Fruit fly (Drosophila melanogaster) whole organism, embryonic: Measurements from ENCODE around the gene CG6574.

Experiments
- Atf6 ChIP-seq: fragments of 200-800 bp; sonication (Bioruptor generic); IDR thresholded peaks from 2 replicates; pipeline ENCODE4 v1.3.6; 2022; ENCODE audit warnings: missing biosample characterization, missing genetic modification characterization
- Bgb ChIP-seq: fragments of 200-800 bp; sonication (Bioruptor generic); IDR thresholded peaks from 2 replicates; pipeline ENCODE4 v1.3.6; 2022; ENCODE audit warnings: missing biosample characterization, missing genetic modification characterization; ENCODE audit not compliant: partially characterized antibody
- CG10267 ChIP-seq: fragments of 200-800 bp; sonication (Bioruptor generic); optimal IDR thresholded peaks from 2 replicates; lab custom pipeline; 2018; ENCODE audit warnings: missing biosample characterization, mild to moderate bottlenecking, missing genetic modification characterization, moderate library complexity
- CG10959 ChIP-seq: fragments of 200-800 bp; sonication (Bioruptor generic); IDR thresholded peaks from 2 replicates; pipeline ENCODE4 v1.3.6; 2022; ENCODE audit warnings: missing biosample characterization, missing genetic modification characterization
- CG14710 ChIP-seq: fragments of 200-800 bp; sonication (Bioruptor generic); optimal IDR thresholded peaks from 3 replicates; lab custom pipeline; 2019; ENCODE audit warnings: missing biosample characterization, mild to moderate bottlenecking, missing genetic modification characterization, moderate library complexity
- CG15011 ChIP-seq: fragments of 200-800 bp; sonication (Bioruptor generic); optimal IDR thresholded peaks from 3 replicates; lab custom pipeline; 2018; ENCODE audit warnings: missing biosample characterization, mild to moderate bottlenecking, missing genetic modification characterization
- CG1603 ChIP-seq: fragments of 200-800 bp; sonication (Bioruptor generic); optimal IDR thresholded peaks from 2 replicates; lab custom pipeline; 2019; ENCODE audit warnings: missing biosample characterization, mild to moderate bottlenecking, missing genetic modification characterization, moderate library complexity
- CG16815 ChIP-seq: fragments of 200-800 bp; sonication (Bioruptor generic); optimal IDR thresholded peaks from 3 replicates; lab custom pipeline; 2017; ENCODE audit warnings: missing biosample characterization, mild to moderate bottlenecking, missing genetic modification characterization
- CG17829 ChIP-seq: fragments of 200-800 bp; optimal IDR thresholded peaks from 2 replicates; lab custom pipeline; 2019; ENCODE audit warnings: missing biosample characterization, mild to moderate bottlenecking, missing genetic modification characterization, moderate library complexity
- CG2678 ChIP-seq: fragments of 200-800 bp; sonication (Bioruptor generic); optimal IDR thresholded peaks from 3 replicates; lab custom pipeline; 2019; ENCODE audit warnings: missing biosample characterization, mild to moderate bottlenecking, missing genetic modification characterization, moderate library complexity
- CG31441 ChIP-seq: fragments of 200-800 bp; sonication (Bioruptor generic); IDR thresholded peaks from 2 replicates; pipeline ENCODE4 v1.3.6; 2022; ENCODE audit warnings: missing biosample characterization, missing genetic modification characterization
- CG32772 ChIP-seq: fragments of 200-800 bp; sonication (Bioruptor generic); IDR thresholded peaks from 2 replicates; pipeline ENCODE4 v1.3.6; 2022; ENCODE audit warnings: missing biosample characterization, missing genetic modification characterization
- CG34376 ChIP-seq: fragments of 200-800 bp; sonication (Bioruptor generic); optimal IDR thresholded peaks from 2 replicates; lab custom pipeline; 2018; ENCODE audit warnings: missing biosample characterization, mild to moderate bottlenecking, missing genetic modification characterization
- CG3995 ChIP-seq: fragments of 200-800 bp; sonication (Bioruptor generic); optimal IDR thresholded peaks from 3 replicates; lab custom pipeline; 2016; ENCODE audit warnings: missing biosample characterization, missing genetic modification characterization
- CG43689 ChIP-seq: fragments of 200-800 bp; sonication (Bioruptor generic); IDR thresholded peaks from 2 replicates; pipeline ENCODE4 v1.3.6; 2022; ENCODE audit warnings: missing biosample characterization, missing genetic modification characterization
- CG7987 ChIP-seq: fragments of 200-800 bp; sonication (Bioruptor generic); optimal IDR thresholded peaks from 2 replicates; lab custom pipeline; 2018; ENCODE audit warnings: missing biosample characterization, mild to moderate bottlenecking, missing genetic modification characterization, moderate library complexity
- CG8290 ChIP-seq, 3 experiments: fragments of 200-800 bp; sonication (Bioruptor generic); optimal IDR thresholded peaks; 2 replicates each; lab custom pipeline; 2016 to 2019; ENCODE audit warnings: missing biosample characterization in 3 of 3, missing genetic modification characterization in 3 of 3, mild to moderate bottlenecking in 2 of 3, moderate library complexity in 1 of 3
- CG9797 ChIP-seq: fragments of 200-800 bp; sonication (Bioruptor generic); optimal IDR thresholded peaks from 3 replicates; lab custom pipeline; 2018; ENCODE audit warnings: missing biosample characterization, mild to moderate bottlenecking, missing genetic modification characterization
- CTCF ChIP-seq: fragments of 200-800 bp; sonication (Bioruptor generic); optimal IDR thresholded peaks from 2 replicates; lab custom pipeline; 2017; ENCODE audit warnings: missing biosample characterization, mild to moderate bottlenecking, missing genetic modification characterization, moderate library complexity
- CoRest ChIP-seq: fragments of 200-800 bp; sonication (Bioruptor generic); optimal IDR thresholded peaks from 3 replicates; lab custom pipeline; 2018; ENCODE audit warnings: missing biosample characterization, mild to moderate bottlenecking, missing genetic modification characterization, moderate library complexity
- Dll ChIP-seq: fragments of 200-800 bp; sonication (Bioruptor generic); IDR thresholded peaks from 4 replicates; pipeline ENCODE4 v1.3.6; 2022; ENCODE audit warnings: missing biosample characterization, missing genetic modification characterization; ENCODE audit not compliant: partially characterized antibody
- E2f2 ChIP-seq: fragments of 200-800 bp; sonication (Bioruptor generic); IDR thresholded peaks from 2 replicates; pipeline ENCODE4 v1.3.6; 2022; ENCODE audit warnings: missing biosample characterization, missing genetic modification characterization
- Ets97D ChIP-seq: fragments of 200-800 bp; sonication (Bioruptor generic); optimal IDR thresholded peaks from 3 replicates; lab custom pipeline; 2016; ENCODE audit warnings: missing biosample characterization, missing genetic modification characterization
- Hmr ChIP-seq: fragments of 200-800 bp; sonication (Bioruptor generic); optimal IDR thresholded peaks from 3 replicates; lab custom pipeline; 2017; ENCODE audit warnings: mild to moderate bottlenecking, missing biosample characterization, missing genetic modification reagents, missing genetic modification characterization
- Med ChIP-seq: fragments of 200-800 bp; sonication (Bioruptor generic); peaks from one replicate; lab custom pipeline; 2016; ENCODE audit warnings: missing biosample characterization, missing genetic modification characterization, mild to moderate bottlenecking, inconsistent platforms, moderate library complexity
- Nf-YB ChIP-seq: fragments of 200-800 bp; sonication (Bioruptor generic); optimal IDR thresholded peaks from 3 replicates; lab custom pipeline; 2019; ENCODE audit warnings: missing biosample characterization, mild to moderate bottlenecking, missing genetic modification characterization, moderate library complexity
- Nf-YC ChIP-seq: fragments of 200-800 bp; optimal IDR thresholded peaks from 3 replicates; lab custom pipeline; 2019; ENCODE audit warnings: missing biosample characterization, mild to moderate bottlenecking, missing genetic modification characterization, moderate library complexity
- Opbp ChIP-seq: fragments of 200-800 bp; sonication (Bioruptor generic); IDR thresholded peaks from 3 replicates; pipeline ENCODE4 v1.3.6; 2022; ENCODE audit warnings: missing biosample characterization, missing genetic modification characterization; ENCODE audit not compliant: partially characterized antibody
- Scr ChIP-seq: fragments of 200-800 bp; sonication (Bioruptor generic); IDR thresholded peaks from 2 replicates; pipeline ENCODE4 v1.3.6; 2022; ENCODE audit warnings: missing biosample characterization, missing genetic modification characterization; ENCODE audit not compliant: partially characterized antibody
- Sry-δ ChIP-seq: fragments of 200-800 bp; sonication (Bioruptor generic); optimal IDR thresholded peaks from 2 replicates; lab custom pipeline; 2016; ENCODE audit warnings: missing biosample characterization, missing genetic modification characterization
- al ChIP-seq: fragments of 200-800 bp; sonication (Bioruptor generic); IDR thresholded peaks from 2 replicates; pipeline ENCODE4 v1.3.6; 2022; ENCODE audit warnings: missing biosample characterization, missing genetic modification characterization
- chinmo ChIP-seq: fragments of 200-800 bp; sonication (Bioruptor generic); IDR thresholded peaks from 4 replicates; pipeline ENCODE4 v1.3.6; 2022; ENCODE audit warnings: missing biosample characterization, missing genetic modification characterization; ENCODE audit not compliant: partially characterized antibody
- chm ChIP-seq: fragments of 200-800 bp; sonication (Bioruptor generic); IDR thresholded peaks from 2 replicates; pipeline ENCODE4 v1.3.6; 2022; ENCODE audit warnings: missing biosample characterization, missing genetic modification characterization
- crol ChIP-seq: fragments of 200-800 bp; sonication (Bioruptor generic); IDR thresholded peaks from 2 replicates; pipeline ENCODE4 v1.3.6; 2022; ENCODE audit warnings: missing biosample characterization, missing genetic modification characterization
- fd64A ChIP-seq: fragments of 200-800 bp; sonication (Bioruptor generic); optimal IDR thresholded peaks from 3 replicates; lab custom pipeline; 2018; ENCODE audit warnings: missing biosample characterization, mild to moderate bottlenecking, missing genetic modification characterization
- gem ChIP-seq: fragments of 200-800 bp; sonication (Bioruptor generic); optimal IDR thresholded peaks from 2 replicates; lab custom pipeline; 2019; ENCODE audit warnings: missing biosample characterization, mild to moderate bottlenecking, missing genetic modification characterization, moderate library complexity
- grn ChIP-seq: fragments of 200-800 bp; sonication (Bioruptor generic); optimal IDR thresholded peaks from 3 replicates; lab custom pipeline; 2017; ENCODE audit warnings: missing biosample characterization, missing genetic modification characterization
- insv ChIP-seq, 2 experiments: fragments of 200-800 bp; sonication (Bioruptor generic); optimal IDR thresholded peaks; 3 replicates each; lab custom pipeline; 2016 to 2018; ENCODE audit warnings: missing biosample characterization in 2 of 2, missing genetic modification characterization in 2 of 2
- jing ChIP-seq: fragments of 200-800 bp; sonication (Bioruptor generic); optimal IDR thresholded peaks from 2 replicates; lab custom pipeline; 2018; ENCODE audit warnings: missing biosample characterization, mild to moderate bottlenecking, missing genetic modification characterization
- onecut ChIP-seq: fragments of 200-800 bp; sonication (Bioruptor generic); IDR thresholded peaks from 2 replicates; pipeline ENCODE4 v1.3.6; 2022; ENCODE audit warnings: missing biosample characterization, missing genetic modification characterization
- phol ChIP-seq: fragments of 200-800 bp; sonication (Bioruptor generic); optimal IDR thresholded peaks from 3 replicates; lab custom pipeline; 2018; ENCODE audit warnings: missing biosample characterization, mild to moderate bottlenecking, missing genetic modification characterization, moderate library complexity
- pros ChIP-seq: fragments of 200-800 bp; sonication (Bioruptor generic); optimal IDR thresholded peaks from 3 replicates; lab custom pipeline; 2019; ENCODE audit warnings: missing biosample characterization, mild to moderate bottlenecking, missing genetic modification characterization, moderate library complexity
- psq ChIP-seq: fragments of 200-800 bp; sonication (Bioruptor generic); optimal IDR thresholded peaks from 2 replicates; lab custom pipeline; 2017; ENCODE audit warnings: missing biosample characterization, missing genetic modification characterization
- sens ChIP-seq: fragments of 200-800 bp; sonication (Bioruptor generic); peaks from one replicate; lab custom pipeline; 2016; ENCODE audit warnings: missing biosample characterization, missing genetic modification characterization
- sim ChIP-seq: fragments of 200-800 bp; sonication (Bioruptor generic); IDR thresholded peaks from 2 replicates; pipeline ENCODE4 v1.3.6; 2022; ENCODE audit warnings: missing biosample characterization, missing genetic modification characterization
- stwl ChIP-seq: fragments of 200-800 bp; sonication (Bioruptor generic); optimal IDR thresholded peaks from 3 replicates; lab custom pipeline; 2018; ENCODE audit warnings: missing biosample characterization, mild to moderate bottlenecking, missing genetic modification characterization, moderate library complexity
- sug ChIP-seq: fragments of 200-800 bp; optimal IDR thresholded peaks from 2 replicates; lab custom pipeline; 2019; ENCODE audit warnings: missing biosample characterization, mild to moderate bottlenecking, missing genetic modification characterization, moderate library complexity
- tio ChIP-seq: fragments of 200-800 bp; sonication (Bioruptor generic); optimal IDR thresholded peaks from 2 replicates; lab custom pipeline; 2017; ENCODE audit warnings: missing biosample characterization, missing genetic modification characterization, inconsistent platforms
- vnd ChIP-seq: fragments of 200-800 bp; sonication (Bioruptor generic); IDR thresholded peaks from 3 replicates; pipeline ENCODE4 v1.3.6; 2022; ENCODE audit warnings: missing biosample characterization, missing genetic modification characterization; ENCODE audit not compliant: partially characterized antibody

CG6574 gene

DNA sequence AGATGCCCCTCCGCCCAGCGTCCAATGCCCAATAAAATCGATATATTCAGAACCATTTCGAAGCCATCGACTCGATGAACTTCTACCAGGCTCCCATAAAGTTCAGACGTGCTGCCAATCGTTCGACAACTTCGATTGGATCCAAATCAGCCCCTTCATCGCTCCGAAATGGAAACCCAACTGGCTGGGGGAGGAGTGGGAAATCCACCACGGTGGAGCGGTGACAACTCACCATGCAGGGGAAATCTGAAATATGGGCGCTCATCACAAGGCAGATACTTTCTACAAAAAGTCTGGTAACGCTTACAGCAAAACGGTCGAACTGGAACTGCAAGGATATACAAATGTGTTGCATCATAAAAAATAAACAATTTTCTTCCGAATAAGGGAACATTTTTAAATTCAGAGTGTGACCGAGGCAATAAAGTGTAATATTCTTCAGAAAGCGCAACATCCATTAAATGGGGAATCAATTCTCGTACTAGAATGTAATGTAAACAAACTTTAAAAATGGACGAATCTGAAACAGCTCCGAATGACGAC lies 10.5 kb downstream of the CG6574 start, which contains the start of gene CG4565 (continued):
- TF ChIP-seq crol (GFP tag; lab: Robert Waterston, UW) (peak; percentile 63; the same call in 1 of the 2 replicates), sug (tag; lab: Kevin White, UChicago) (peak; percentile 7), CG15011 (no peak), CG43689 (no peak), onecut (peak; percentile 96), vnd (GFP tag; lab: Robert Waterston, UW) (0 out of 3 replicates have a peak, but pooled peaks have one; percentile 31), jing (no peak), grn (GFP tag; lab: Kevin White, UChicago) (peak; percentile 62), chinmo (GFP tag; lab: Robert Waterston, UW) (0 out of 4 replicates have a peak, but pooled peaks have one; percentile 54), CG7987 (peak; percentile 31), Ets97D (GFP tag; lab: Kevin White, UChicago) (peak; percentile 43), CG2678 (no peak), Med (GFP tag; lab: Kevin White, UChicago) (peak; percentile 74), Dll (peak; percentile 61), Opbp (GFP tag; lab: Robert Waterston, UW) (peak; percentile 63; the same call in 2 of the 3 replicates), CG10959 (no peak), CG1603 (tag; lab: Kevin White, UChicago) (peak; percentile 44), CG17829 (tag; lab: Kevin White, UChicago) (peak; percentile 8), Nf-YC (tag; lab: Kevin White, UChicago) (peak; percentile 87), CG10267 (tag; lab: Kevin White, UChicago) (no peak), al (no peak), tio (GFP tag; lab: Kevin White, UChicago) (no peak), CG31441 (GFP tag; lab: Robert Waterston, UW) (no peak), sim (GFP tag; lab: Robert Waterston, UW) (no peak), chm (GFP tag; lab: Robert Waterston, UW) (peak; percentile 53; the same call in 1 of the 2 replicates), CTCF (peak; percentile 16), CG3995 (no peak), stwl (tag; lab: Kevin White, UChicago) (peak; percentile 76), gem (no peak), Hmr (GFP tag; lab: Kevin White, UChicago) (peak; percentile 31), CG8290 (GFP tag; optimal IDR thresholded peaks at IDR 0.05; lab: Kevin White, UChicago) (peak; percentile 20), CG8290 (tag; optimal IDR thresholded peaks at IDR 0.05; lab: Kevin White, UChicago) (no peak), E2f2 (GFP tag; lab: Robert Waterston, UW) (peak; percentile 62), pros (peak; percentile 13), CoRest (tag; lab: Kevin White, UChicago) (peak; percentile 10), Sry-δ (GFP tag; lab: Kevin White, UChicago) (peak; percentile 54), fd64A (GFP tag; lab: Kevin White, UChicago) (no peak), CG34376 (GFP tag; lab: Kevin White, UChicago) (peak; percentile 64), CG32772 (no peak), Atf6 (GFP tag; lab: Robert Waterston, UW) (peak; percentile 33; the same call in 1 of the 2 replicates), Nf-YB (peak; percentile 79), Scr (GFP tag; lab: Robert Waterston, UW) (peak; percentile 42; the same call in 1 of the 2 replicates), CG9797 (GFP tag; lab: Kevin White, UChicago) (peak; percentile 34), phol (tag; lab: Kevin White, UChicago) (peak; percentile 29), insv (GFP tag; optimal IDR thresholded peaks at IDR 0.05; lab: Kevin White, UChicago) (peak in 1 of 2 experiments; percentile 19), CG14710 (tag; lab: Kevin White, UChicago) (peak; percentile 26), sens (GFP tag; lab: Kevin White, UChicago) (peak; percentile 13), Bgb (GFP tag; lab: Robert Waterston, UW) (peak; percentile 29; the same call in 1 of the 2 replicates), psq (GFP tag; lab: Kevin White, UChicago) (no peak), CG16815 (GFP tag; lab: Kevin White, UChicago) (no peak)
